Fruit fly (Drosophila melanogaster) whole organism, adult: ENCODE results near the gene MAPk-Ak2.

ENCODE experiments used
- CG11617 ChIP-seq: fragments of 200-800 bp; sonication (Bioruptor generic); optimal IDR thresholded peaks from 2 replicates; lab custom pipeline; 2017; ENCODE audit warnings: mild to moderate bottlenecking, missing biosample characterization, missing genetic modification reagents, missing genetic modification characterization
- CG12768 ChIP-seq: fragments of 200-800 bp; sonication (Bioruptor generic); optimal IDR thresholded peaks from 2 replicates; lab custom pipeline; 2017; ENCODE audit warnings: missing biosample characterization, missing genetic modification characterization, mild to moderate bottlenecking, moderate library complexity, missing genetic modification reagents
- CG14711 ChIP-seq: fragments of 200-800 bp; sonication (Bioruptor generic); optimal IDR thresholded peaks from 2 replicates; lab custom pipeline; 2018; ENCODE audit warnings: missing biosample characterization, mild to moderate bottlenecking, missing genetic modification characterization, moderate library complexity
- CG1620 ChIP-seq: fragments of 200-800 bp; sonication (Bioruptor generic); optimal IDR thresholded peaks from 2 replicates; lab custom pipeline; 2016; ENCODE audit warnings: missing biosample characterization, missing genetic modification characterization
- CG33017 ChIP-seq: fragments of 200-800 bp; sonication (Bioruptor generic); optimal IDR thresholded peaks from 2 replicates; lab custom pipeline; 2018; ENCODE audit warnings: missing biosample characterization, mild to moderate bottlenecking, missing genetic modification characterization, moderate library complexity
- CG5204 ChIP-seq: fragments of 200-800 bp; sonication (Bioruptor generic); optimal IDR thresholded peaks from 2 replicates; lab custom pipeline; 2016; ENCODE audit warnings: missing biosample characterization, missing genetic modification characterization
- CG7045 ChIP-seq: fragments of 200-800 bp; sonication (Bioruptor generic); optimal IDR thresholded peaks from 2 replicates; lab custom pipeline; 2017; ENCODE audit warnings: missing biosample characterization, mild to moderate bottlenecking, missing genetic modification characterization
- CG7101 ChIP-seq: fragments of 200-800 bp; sonication (Bioruptor generic); optimal IDR thresholded peaks from 2 replicates; lab custom pipeline; 2018; ENCODE audit warnings: missing biosample characterization, mild to moderate bottlenecking, missing genetic modification characterization, moderate library complexity
- Clk ChIP-seq: fragments of 200-800 bp; sonication (Bioruptor generic); optimal IDR thresholded peaks from 2 replicates; lab custom pipeline; 2017; ENCODE audit warnings: missing biosample characterization, missing genetic modification characterization
- Crg-1 ChIP-seq: fragments of 200-800 bp; sonication (Bioruptor generic); optimal IDR thresholded peaks from 2 replicates; lab custom pipeline; 2016; ENCODE audit warnings: missing biosample characterization, missing genetic modification characterization
- Hr96 ChIP-seq: fragments of 200-800 bp; sonication (Bioruptor generic); optimal IDR thresholded peaks from 2 replicates; lab custom pipeline; 2016; ENCODE audit warnings: missing biosample characterization, missing genetic modification characterization
- Mnt ChIP-seq: fragments of 200-800 bp; sonication (Bioruptor generic); optimal IDR thresholded peaks from 2 replicates; lab custom pipeline; 2016; ENCODE audit warnings: missing biosample characterization, mild to moderate bottlenecking, missing genetic modification characterization
- bab1 ChIP-seq: fragments of 200-800 bp; sonication (Bioruptor generic); optimal IDR thresholded peaks from 3 replicates; lab custom pipeline; 2019; ENCODE audit warnings: missing biosample characterization, mild to moderate bottlenecking, missing genetic modification characterization, moderate library complexity
- cic ChIP-seq: fragments of 200-800 bp; sonication (Bioruptor generic); optimal IDR thresholded peaks from 2 replicates; lab custom pipeline; 2017; ENCODE audit warnings: missing biosample characterization, mild to moderate bottlenecking, missing genetic modification characterization, moderate library complexity
- cnc ChIP-seq, 2 experiments: fragments of >200 bp; optimal IDR thresholded peaks; 2 replicates each; lab custom pipeline; 2017
- kay ChIP-seq: fragments of 200-800 bp; sonication (Bioruptor generic); peaks from one replicate; lab custom pipeline; 2016; ENCODE audit warnings: missing biosample characterization, missing genetic modification characterization, borderline replicate concordance
- ovo ChIP-seq: fragments of 200-800 bp; sonication (Bioruptor generic); optimal IDR thresholded peaks from 2 replicates; lab custom pipeline; 2016; ENCODE audit warnings: missing biosample characterization, missing genetic modification characterization
- pad ChIP-seq: fragments of 200-800 bp; sonication (Bioruptor generic); optimal IDR thresholded peaks from 3 replicates; lab custom pipeline; 2017; ENCODE audit warnings: missing biosample characterization, missing genetic modification characterization, mild to moderate bottlenecking, moderate library complexity, missing genetic modification reagents
- tj ChIP-seq: fragments of 200-800 bp; sonication (Bioruptor generic); optimal IDR thresholded peaks from 3 replicates; lab custom pipeline; 2017; ENCODE audit warnings: missing biosample characterization, mild to moderate bottlenecking, missing genetic modification characterization, moderate library complexity
- toe ChIP-seq: fragments of 200-800 bp; sonication (Bioruptor generic); optimal IDR thresholded peaks from 2 replicates; lab custom pipeline; 2016; ENCODE audit warnings: missing biosample characterization, missing genetic modification characterization

The MAPk-Ak2 gene

DNA sequence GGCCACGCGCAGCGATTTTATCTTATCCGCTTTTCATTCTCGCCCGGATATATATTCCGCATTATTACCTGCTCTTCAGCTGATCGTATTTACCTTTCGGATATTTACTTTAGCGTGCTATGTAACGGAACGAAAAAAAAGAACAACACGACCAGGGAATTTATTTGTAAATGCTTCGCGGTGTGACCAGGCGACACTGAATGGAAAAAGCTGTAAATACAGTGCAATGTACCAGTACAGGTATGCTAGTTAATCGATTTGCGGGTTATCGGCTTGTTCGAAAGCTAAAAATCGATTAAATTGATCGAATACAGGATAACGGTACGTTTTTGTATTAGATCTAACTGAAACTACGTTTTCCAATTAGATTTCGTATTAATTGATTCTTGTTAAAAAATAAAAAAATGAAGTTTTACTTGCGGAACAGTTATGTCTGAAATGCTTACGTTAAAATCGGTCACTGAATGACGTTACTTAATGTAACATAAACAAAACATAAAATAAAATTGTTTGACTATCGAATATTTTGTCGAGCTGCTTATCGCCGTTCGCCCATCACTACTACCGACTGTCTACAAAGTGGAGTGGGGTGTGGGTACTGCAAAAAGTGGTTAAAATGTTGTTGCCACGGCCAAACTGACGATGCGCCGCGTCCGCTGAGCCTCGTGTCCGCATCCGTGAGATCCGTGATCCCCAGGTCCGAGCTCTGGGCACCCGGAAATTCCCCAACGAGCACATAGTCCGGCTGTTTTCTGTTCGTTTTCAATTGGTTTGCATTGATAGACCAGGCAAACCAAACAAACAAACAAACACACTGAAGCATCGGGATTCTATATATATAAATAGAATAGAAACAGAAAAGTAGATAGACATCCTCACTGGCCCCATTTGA is at the start of gene MAPk-Ak2, which contains the start of gene CG42699:
Gene MAPk-Ak2, minus strand, starts transcription at position 203 of the 892 bp plus-strand sequence.
Gene CG42699, plus strand, starts transcription at position 553 of the 892 bp plus-strand sequence.
- peak; percentile 59 for TF ChIP-seq tj (GFP tag; lab: Kevin White, UChicago)
- TF ChIP-seq kay (GFP tag; lab: Kevin White, UChicago): peak; percentile 85
- peak; percentile 52 for TF ChIP-seq toe (GFP tag; lab: Kevin White, UChicago)
- peak; percentile 89 for TF ChIP-seq cic (GFP tag; lab: Kevin White, UChicago)
- peak; percentile 90 for TF ChIP-seq CG11617 (GFP tag; lab: Kevin White, UChicago)
- TF ChIP-seq CG7045 (GFP tag; lab: Kevin White, UChicago): peak; percentile 59
- peak; percentile 97 for TF ChIP-seq Crg-1 (GFP tag; lab: Kevin White, UChicago)
- TF ChIP-seq pad (GFP tag; lab: Kevin White, UChicago): peak; percentile 77
- TF ChIP-seq CG33017: peak; percentile 56
- TF ChIP-seq bab1: peak; percentile 63
- no peak for TF ChIP-seq cnc (optimal IDR thresholded peaks at IDR 0.05; lab: Kevin White, UChicago)
- no peak for TF ChIP-seq CG5204 (GFP tag; lab: Kevin White, UChicago)
- TF ChIP-seq CG7101: peak; percentile 90
- peak; percentile 95 for TF ChIP-seq CG1620 (GFP tag; lab: Kevin White, UChicago)
- TF ChIP-seq Clk (GFP tag; lab: Kevin White, UChicago): peak; percentile 28
- peak; percentile 98 for TF ChIP-seq ovo (GFP tag; lab: Kevin White, UChicago)
- TF ChIP-seq CG14711 (tag; lab: Kevin White, UChicago): peak; percentile 70
- peak; percentile 94 for TF ChIP-seq Mnt (GFP tag; lab: Kevin White, UChicago)
- TF ChIP-seq Hr96 (GFP tag; lab: Kevin White, UChicago): no peak
- peak; percentile 86 for TF ChIP-seq CG12768 (GFP tag; lab: Kevin White, UChicago)

- TF ChIP-seq CG5204 (GFP tag; lab: Kevin White, UChicago) (no peak), ovo (GFP tag; lab: Kevin White, UChicago) (no peak), bab1 (no peak), cnc (optimal IDR thresholded peaks at IDR 0.05; lab: Kevin White, UChicago) (no peak), CG14711 (tag; lab: Kevin White, UChicago) (no peak), CG12768 (GFP tag; lab: Kevin White, UChicago) (no peak), pad (GFP tag; lab: Kevin White, UChicago) (no peak)
Measured at dm6 chrX:5812877-5813276, 48.9 kb upstream of the MAPk-Ak2 start, which contains the start of gene CG44329. TSS of gene CG44329 (minus strand) at chrX:5812977.

- no peak for TF ChIP-seq bab1
- no peak for TF ChIP-seq CG12768 (GFP tag; lab: Kevin White, UChicago)
- TF ChIP-seq cnc (optimal IDR thresholded peaks at IDR 0.05; lab: Kevin White, UChicago): no peak
- TF ChIP-seq CG7101: no peak
- TF ChIP-seq Crg-1 (GFP tag; lab: Kevin White, UChicago): no peak
- no peak for TF ChIP-seq Mnt (GFP tag; lab: Kevin White, UChicago)
- TF ChIP-seq cic (GFP tag; lab: Kevin White, UChicago): no peak
- TF ChIP-seq CG14711 (tag; lab: Kevin White, UChicago): no peak
- TF ChIP-seq pad (GFP tag; lab: Kevin White, UChicago): no peak
- no peak for TF ChIP-seq CG1620 (GFP tag; lab: Kevin White, UChicago)
- TF ChIP-seq CG11617 (GFP tag; lab: Kevin White, UChicago): no peak
- TF ChIP-seq ovo (GFP tag; lab: Kevin White, UChicago): no peak
- TF ChIP-seq CG5204 (GFP tag; lab: Kevin White, UChicago): no peak
- TF ChIP-seq tj (GFP tag; lab: Kevin White, UChicago): no peak
- no peak for TF ChIP-seq toe (GFP tag; lab: Kevin White, UChicago)
- TF ChIP-seq Hr96 (GFP tag; lab: Kevin White, UChicago): no peak
Measured at dm6 chrX:5808654-5809053, 44.7 kb upstream of the MAPk-Ak2 start, which contains the start of gene Prosbeta2R1. TSS of gene Prosbeta2R1 (plus strand) at chrX:5808954.

DNA sequence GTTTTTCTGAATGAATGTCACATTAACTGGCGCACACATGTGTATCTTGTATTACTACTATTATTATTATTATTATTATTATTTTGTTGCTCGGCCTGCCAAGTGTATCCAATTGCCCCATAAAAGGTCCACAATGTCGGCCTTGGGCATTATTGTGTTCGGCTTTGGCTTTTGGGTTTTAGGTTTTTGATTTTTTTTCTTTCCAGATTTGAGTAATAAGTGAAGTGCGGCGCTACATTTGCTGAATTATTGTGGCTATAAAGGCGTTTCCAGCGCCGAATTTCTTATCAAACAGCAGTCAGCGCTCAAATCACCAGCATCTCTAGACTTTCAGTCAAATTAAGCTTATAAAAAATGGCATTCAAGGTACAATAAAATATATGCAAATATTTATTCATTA is 40.4 kb upstream of the MAPk-Ak2 start, which contains the start of gene Cpr5C:
Gene Cpr5C, plus strand, starts transcription at position 301 of the 400 bp plus-strand sequence.
- TF ChIP-seq bab1 (no peak), CG1620 (GFP tag; lab: Kevin White, UChicago) (no peak), tj (GFP tag; lab: Kevin White, UChicago) (no peak), CG12768 (GFP tag; lab: Kevin White, UChicago) (no peak), CG5204 (GFP tag; lab: Kevin White, UChicago) (no peak), CG7101 (no peak), Crg-1 (GFP tag; lab: Kevin White, UChicago) (no peak)

DNA sequence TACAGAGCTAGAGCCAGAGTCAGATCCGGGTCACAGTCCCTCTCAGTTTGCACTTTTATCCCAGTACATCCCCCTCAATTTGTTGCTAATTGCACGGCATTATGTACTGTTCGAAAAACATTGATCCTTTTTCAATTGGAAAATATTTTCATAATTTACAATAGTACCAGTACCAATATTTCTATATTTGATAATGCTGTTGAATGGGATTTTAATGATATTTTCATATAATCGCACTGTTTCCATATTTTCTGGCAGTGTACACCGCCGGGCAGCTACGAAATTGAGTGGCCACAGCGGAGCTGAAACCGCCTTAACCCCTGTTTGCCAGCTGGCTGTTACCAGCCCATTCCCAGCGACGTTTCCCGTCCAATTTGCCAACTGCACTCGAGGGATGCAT is 36.6 kb upstream of the MAPk-Ak2 start:
- TF ChIP-seq toe (GFP tag; lab: Kevin White, UChicago) (no peak), CG7045 (GFP tag; lab: Kevin White, UChicago) (no peak), CG11617 (GFP tag; lab: Kevin White, UChicago) (no peak), CG1620 (GFP tag; lab: Kevin White, UChicago) (no peak), Crg-1 (GFP tag; lab: Kevin White, UChicago) (no peak), bab1 (no peak), ovo (GFP tag; lab: Kevin White, UChicago) (no peak), CG12768 (GFP tag; lab: Kevin White, UChicago) (no peak), Clk (GFP tag; lab: Kevin White, UChicago) (no peak), CG5204 (GFP tag; lab: Kevin White, UChicago) (no peak), tj (GFP tag; lab: Kevin White, UChicago) (no peak)
